Fruit fly (Drosophila melanogaster) whole organism, wandering third instar larva: ENCODE measurements around the gene dsx-c73A.
A peak's percentile ranks its signal among the peaks of the same experiment; 100 is the strongest.

Experiments
- CG32264 ChIP-seq: fragments of 200-800 bp; sonication (Bioruptor generic); optimal IDR thresholded peaks from 2 replicates; lab custom pipeline; 2016; ENCODE audit warnings: missing biosample characterization, missing genetic modification characterization
- CG9705 ChIP-seq: fragments of 200-800 bp; sonication (Bioruptor generic); optimal IDR thresholded peaks from 2 replicates; lab custom pipeline; 2018; ENCODE audit warnings: missing biosample characterization, mild to moderate bottlenecking, missing genetic modification characterization
- Dfd ChIP-seq: fragments of >200 bp; optimal IDR thresholded peaks from 2 replicates; lab custom pipeline; 2017; ENCODE audit warnings: missing biosample characterization, missing genetic modification characterization
- Dif ChIP-seq: fragments of 200-275, 200-300 bp; sonication (Bioruptor generic); optimal IDR thresholded peaks from 2 replicates; lab custom pipeline; 2018; ENCODE audit warnings: missing biosample characterization, missing genetic modification characterization; ENCODE audit not compliant: partially characterized antibody
- GATAd ChIP-seq: sonication (Bioruptor generic); optimal IDR thresholded peaks from 2 replicates; lab custom pipeline; 2016; ENCODE audit warnings: missing biosample characterization, missing genetic modification characterization
- HLH106 ChIP-seq: fragments of 200-800 bp; optimal IDR thresholded peaks from 3 replicates; lab custom pipeline; 2019; ENCODE audit warnings: missing biosample characterization, mild to moderate bottlenecking, missing genetic modification characterization, moderate library complexity
- Hnf4 ChIP-seq: fragments of 200-800 bp; sonication (Bioruptor generic); optimal IDR thresholded peaks from 2 replicates; lab custom pipeline; 2016; ENCODE audit warnings: missing biosample characterization, mild to moderate bottlenecking, missing genetic modification characterization
- Hr83 ChIP-seq: fragments of 200-300 bp; sonication (Bioruptor generic); optimal IDR thresholded peaks from 2 replicates; lab custom pipeline; 2016; ENCODE audit warnings: missing biosample characterization, mild to moderate bottlenecking, missing genetic modification characterization, moderate library complexity; ENCODE audit not compliant: poor library complexity, severe bottlenecking
- Jra ChIP-seq: sonication (Bioruptor generic); optimal IDR thresholded peaks from 2 replicates; lab custom pipeline; 2016; ENCODE audit warnings: missing biosample characterization, missing genetic modification characterization
- Mio ChIP-seq: sonication (Bioruptor generic); optimal IDR thresholded peaks from 2 replicates; lab custom pipeline; 2016; ENCODE audit warnings: missing biosample characterization, missing genetic modification characterization
- N ChIP-seq: fragments of >200 bp; optimal IDR thresholded peaks from 2 replicates; lab custom pipeline; 2018; ENCODE audit warnings: missing biosample characterization, missing external identifiers, missing genetic modification characterization
- OdsH ChIP-seq: fragments of 200-800 bp; sonication (Bioruptor generic); optimal IDR thresholded peaks from 2 replicates; lab custom pipeline; 2016; ENCODE audit warnings: missing biosample characterization, mild to moderate bottlenecking, missing genetic modification characterization
- Rel ChIP-seq, 2 experiments: fragments of 200-800 bp; sonication (Bioruptor generic) in 1 of 2; optimal IDR thresholded peaks; 2 replicates in 1 of 2; 3 replicates in 1 of 2; lab custom pipeline; 2016 to 2019; ENCODE audit warnings: mild to moderate bottlenecking in 2 of 2, missing biosample characterization in 2 of 2, missing genetic modification characterization in 2 of 2, moderate library complexity in 1 of 2
- Sp1 ChIP-seq: fragments of 200-800 bp; sonication (Bioruptor generic); optimal IDR thresholded peaks from 3 replicates; lab custom pipeline; 2019; ENCODE audit warnings: missing biosample characterization, mild to moderate bottlenecking, missing genetic modification characterization, moderate library complexity
- br ChIP-seq: fragments of 200-800 bp; sonication (Bioruptor generic); optimal IDR thresholded peaks from 2 replicates; lab custom pipeline; 2016; ENCODE audit warnings: missing biosample characterization, missing genetic modification characterization
- brk ChIP-seq: fragments of 200-800 bp; sonication (Bioruptor generic); optimal IDR thresholded peaks from 2 replicates; lab custom pipeline; 2016; ENCODE audit warnings: missing biosample characterization, mild to moderate bottlenecking, missing genetic modification characterization
- dl ChIP-seq, 2 experiments: fragments of 175-275, 200-275 bp in 1 of 2; fragments of 200-275 bp in 1 of 2; sonication (Bioruptor generic); optimal IDR thresholded peaks; lab custom pipeline; 2018; ENCODE audit warnings: mild to moderate bottlenecking in 2 of 2, missing biosample characterization in 2 of 2, missing genetic modification characterization in 2 of 2, moderate library complexity in 2 of 2; ENCODE audit not compliant: partially characterized antibody in 2 of 2, insufficient read depth in 1 of 2
- dmrt93B ChIP-seq: fragments of 200-800 bp; sonication (Bioruptor generic); optimal IDR thresholded peaks from 2 replicates; lab custom pipeline; 2018; ENCODE audit warnings: missing biosample characterization, mild to moderate bottlenecking, missing genetic modification characterization
- dsf ChIP-seq: sonication (Bioruptor generic); optimal IDR thresholded peaks from 2 replicates; lab custom pipeline; 2016; ENCODE audit warnings: missing biosample characterization, missing genetic modification characterization, borderline replicate concordance
- ey ChIP-seq: fragments of 200-800 bp; sonication (Bioruptor generic); optimal IDR thresholded peaks from 2 replicates; lab custom pipeline; 2016; ENCODE audit warnings: missing biosample characterization, missing genetic modification characterization
- foxo ChIP-seq, 2 experiments: fragments of 200-800 bp; sonication (Bioruptor generic); optimal IDR thresholded peaks; 2 replicates in 1 of 2; 3 replicates in 1 of 2; lab custom pipeline; 2016 to 2017; ENCODE audit warnings: missing biosample characterization in 2 of 2, missing genetic modification characterization in 2 of 2
- fru ChIP-seq: fragments of 200-800 bp; sonication (Bioruptor generic); optimal IDR thresholded peaks from 3 replicates; lab custom pipeline; 2016; ENCODE audit warnings: missing biosample characterization, mild to moderate bottlenecking, missing genetic modification characterization
- h ChIP-seq: fragments of 200-800 bp; sonication (Bioruptor generic); optimal IDR thresholded peaks from 3 replicates; lab custom pipeline; 2016; ENCODE audit warnings: missing biosample characterization, mild to moderate bottlenecking, missing genetic modification characterization
- jim ChIP-seq: fragments of 175-275, 200-325 bp; sonication (Bioruptor generic); optimal IDR thresholded peaks from 2 replicates; lab custom pipeline; 2016; ENCODE audit warnings: missing biosample characterization, mild to moderate bottlenecking, missing genetic modification characterization
- lola ChIP-seq: fragments of >200 bp; optimal IDR thresholded peaks from 2 replicates; lab custom pipeline; 2017; ENCODE audit warnings: missing biosample characterization, missing genetic modification characterization
- pan ChIP-seq: fragments of >200 bp; optimal IDR thresholded peaks from 2 replicates; lab custom pipeline; 2017
- psq ChIP-seq: fragments of 200-800 bp; sonication (Bioruptor generic); optimal IDR thresholded peaks from 3 replicates; lab custom pipeline; 2017; ENCODE audit warnings: missing biosample characterization, mild to moderate bottlenecking, missing genetic modification characterization, moderate library complexity
- rgr ChIP-seq: fragments of 200-800 bp; sonication (Bioruptor generic); optimal IDR thresholded peaks from 3 replicates; lab custom pipeline; 2016; ENCODE audit warnings: missing biosample characterization, mild to moderate bottlenecking, missing genetic modification characterization
- sage ChIP-seq: fragments of 200-800 bp; sonication (Bioruptor generic); optimal IDR thresholded peaks from 2 replicates; lab custom pipeline; 2016; ENCODE audit warnings: missing biosample characterization, mild to moderate bottlenecking, missing genetic modification characterization
- sv ChIP-seq: fragments of 200-800 bp; sonication (Bioruptor generic); optimal IDR thresholded peaks from 3 replicates; lab custom pipeline; 2016; ENCODE audit warnings: missing biosample characterization, missing genetic modification characterization
- tai ChIP-seq: sonication (Bioruptor generic); optimal IDR thresholded peaks from 2 replicates; lab custom pipeline; 2016; ENCODE audit warnings: missing biosample characterization, missing genetic modification characterization
- woc ChIP-seq: sonication (Bioruptor generic); optimal IDR thresholded peaks from 2 replicates; lab custom pipeline; 2016; ENCODE audit warnings: missing biosample characterization, mild to moderate bottlenecking, missing genetic modification characterization

The dsx-c73A gene

dm6 chr3L:16484739-16485524, 33.2 kb upstream of the dsx-c73A start:
- TF ChIP-seq dl (GFP tag; optimal IDR thresholded peaks at IDR 0.05; lab: Kevin White, UChicago; ENCODE audit: insufficient read depth in 1 of 2, partially characterized antibody in 2 of 2), result no peak
- no peak for TF ChIP-seq brk (GFP tag; lab: Kevin White, UChicago)
- TF ChIP-seq CG9705 (GFP tag; lab: Kevin White, UChicago), result no peak
- no peak for TF ChIP-seq GATAd (GFP tag; lab: Kevin White, UChicago)
- no peak for TF ChIP-seq Dif (GFP tag; lab: Kevin White, UChicago)
- no peak for TF ChIP-seq N
- TF ChIP-seq Hr83 (GFP tag; lab: Kevin White, UChicago), result no peak
- no peak for TF ChIP-seq br
- no peak for TF ChIP-seq Rel (GFP tag; optimal IDR thresholded peaks at IDR 0.05; lab: Kevin White, UChicago)
- TF ChIP-seq Rel (tag; optimal IDR thresholded peaks at IDR 0.05; lab: Kevin White, UChicago), result peak; percentile 5
- no peak for TF ChIP-seq sage (GFP tag; lab: Kevin White, UChicago)
- peak; percentile 34 for TF ChIP-seq psq (GFP tag; lab: Kevin White, UChicago)
- no peak for TF ChIP-seq sv (GFP tag; lab: Kevin White, UChicago)
- TF ChIP-seq pan (lab: Kevin White, UChicago), result no peak
- peak; percentile 15 for TF ChIP-seq ey (GFP tag; lab: Kevin White, UChicago)
- peak; percentile 65 for TF ChIP-seq woc
- peak in 1 of 2 experiments; percentile 47 for TF ChIP-seq foxo (GFP tag; optimal IDR thresholded peaks at IDR 0.05; lab: Kevin White, UChicago)
- TF ChIP-seq h (GFP tag; lab: Kevin White, UChicago), result peak; percentile 14
- peak; percentile 3 for TF ChIP-seq fru (GFP tag; lab: Kevin White, UChicago)

dm6 chr3L:16483524-16484370, 32.0 kb upstream of the dsx-c73A start, which contains the start of gene aos:
TSS of gene aos (minus strand) at chr3L:16483650.
- peak; percentile 4 for TF ChIP-seq CG32264 (GFP tag; lab: Kevin White, UChicago)
- peak; percentile 35 for TF ChIP-seq Hr83 (GFP tag; lab: Kevin White, UChicago)
- peak in 1 of 2 experiments; percentile 93 for TF ChIP-seq foxo (GFP tag; optimal IDR thresholded peaks at IDR 0.05; lab: Kevin White, UChicago)
- peak; percentile 52 for TF ChIP-seq fru (GFP tag; lab: Kevin White, UChicago)
- no peak for TF ChIP-seq N
- TF ChIP-seq Dfd (GFP tag; lab: Kevin White, UChicago), result peak; percentile 54
- TF ChIP-seq dl (GFP tag; optimal IDR thresholded peaks at IDR 0.05; lab: Kevin White, UChicago; ENCODE audit: insufficient read depth in 1 of 2, partially characterized antibody in 2 of 2), result peak in 1 of 2 experiments; percentile 26
- peak; percentile 96 for TF ChIP-seq Sp1 (GFP tag; lab: Kevin White, UChicago)
- TF ChIP-seq brk (GFP tag; lab: Kevin White, UChicago), result peak; percentile 49
- TF ChIP-seq Rel (GFP tag; optimal IDR thresholded peaks at IDR 0.05; lab: Kevin White, UChicago), result peak; percentile 73
- peak; percentile 48 for TF ChIP-seq Rel (tag; optimal IDR thresholded peaks at IDR 0.05; lab: Kevin White, UChicago)
- peak; percentile 85 for TF ChIP-seq rgr (GFP tag; lab: Kevin White, UChicago)
- TF ChIP-seq h (GFP tag; lab: Kevin White, UChicago), result peak; percentile 74
- TF ChIP-seq Hnf4 (GFP tag; lab: Kevin White, UChicago), result peak; percentile 47
- TF ChIP-seq lola (GFP tag; lab: Kevin White, UChicago), result no peak
- peak; percentile 71 for TF ChIP-seq ey (GFP tag; lab: Kevin White, UChicago)
- TF ChIP-seq sage (GFP tag; lab: Kevin White, UChicago), result peak; percentile 24
- peak; percentile 70 for TF ChIP-seq br
- TF ChIP-seq jim (GFP tag; lab: Kevin White, UChicago), result peak; percentile 57
- TF ChIP-seq CG9705 (GFP tag; lab: Kevin White, UChicago), result peak; percentile 62
- no peak for TF ChIP-seq Mio
- no peak for TF ChIP-seq tai
- peak; percentile 65 for TF ChIP-seq sv (GFP tag; lab: Kevin White, UChicago)
- TF ChIP-seq dsf (GFP tag; lab: Kevin White, UChicago), result peak; percentile 35
- TF ChIP-seq Jra, result peak; percentile 31
- TF ChIP-seq psq (GFP tag; lab: Kevin White, UChicago), result peak; percentile 90
- peak; percentile 91 for TF ChIP-seq OdsH
- peak; percentile 94 for TF ChIP-seq HLH106 (tag; lab: Kevin White, UChicago)
- TF ChIP-seq dmrt93B, result peak; percentile 86
- no peak for TF ChIP-seq GATAd (GFP tag; lab: Kevin White, UChicago)
- no peak for TF ChIP-seq pan (lab: Kevin White, UChicago)
